Fruit fly (Drosophila melanogaster) whole organism, embryonic: Measurements from ENCODE around the gene Piezo.

Experiments
- ATbp ChIP-seq: fragments of 200-800 bp; sonication (Bioruptor generic); optimal IDR thresholded peaks from 2 replicates; lab custom pipeline; 2017; ENCODE audit warnings: missing biosample characterization, mild to moderate bottlenecking, missing genetic modification characterization, missing genetic modification reagents
- CG11695 ChIP-seq: fragments of 200-800 bp; sonication (Bioruptor generic); IDR thresholded peaks from 3 replicates; pipeline ENCODE4 v1.3.6; 2022; ENCODE audit warnings: missing biosample characterization, missing genetic modification characterization
- CG13424 ChIP-seq: fragments of 200-800 bp; sonication (Bioruptor generic); optimal IDR thresholded peaks from 2 replicates; lab custom pipeline; 2019; ENCODE audit warnings: missing biosample characterization, mild to moderate bottlenecking, missing genetic modification characterization, moderate library complexity
- CG30020 ChIP-seq: fragments of 200-800 bp; optimal IDR thresholded peaks from 2 replicates; lab custom pipeline; 2019; ENCODE audit warnings: missing biosample characterization, mild to moderate bottlenecking, missing genetic modification characterization, moderate library complexity
- CG3163 ChIP-seq: fragments of 200-800 bp; sonication (Bioruptor generic); optimal IDR thresholded peaks from 3 replicates; lab custom pipeline; 2016; ENCODE audit warnings: missing biosample characterization, missing genetic modification characterization
- CG42726 ChIP-seq: fragments of 200-800 bp; sonication (Bioruptor generic); IDR thresholded peaks from 2 replicates; pipeline ENCODE4 v1.3.6; 2022; ENCODE audit warnings: missing biosample characterization, missing genetic modification characterization; ENCODE audit not compliant: partially characterized antibody
- CG4360 ChIP-seq: fragments of 200-800 bp; sonication (Bioruptor generic); IDR thresholded peaks from 2 replicates; pipeline ENCODE4 v1.3.6; 2022; ENCODE audit warnings: missing biosample characterization, missing genetic modification characterization
- CG6175 ChIP-seq: fragments of 200-800 bp; sonication (Bioruptor generic); IDR thresholded peaks from 3 replicates; pipeline ENCODE4 v1.3.6; 2022; ENCODE audit warnings: missing biosample characterization, missing genetic modification characterization
- CG9215 ChIP-seq: fragments of 200-800 bp; sonication (Bioruptor generic); IDR thresholded peaks from 2 replicates; pipeline ENCODE4 v1.3.6; 2022; ENCODE audit warnings: missing biosample characterization, missing genetic modification characterization
- CG9932 ChIP-seq: fragments of 200-800 bp; sonication (Bioruptor generic); IDR thresholded peaks from 2 replicates; pipeline ENCODE4 v1.3.6; 2022; ENCODE audit warnings: missing biosample characterization, missing genetic modification characterization
- Camta ChIP-seq: fragments of 200-800 bp; sonication (Bioruptor generic); optimal IDR thresholded peaks from 2 replicates; lab custom pipeline; 2016; ENCODE audit warnings: missing biosample characterization, missing genetic modification characterization
- Dad ChIP-seq: fragments of 200-800 bp; sonication (Bioruptor generic); optimal IDR thresholded peaks from 3 replicates; lab custom pipeline; 2016; ENCODE audit warnings: missing biosample characterization, missing genetic modification characterization
- Dp ChIP-seq: fragments of 200-800 bp; sonication (Bioruptor generic); optimal IDR thresholded peaks from 2 replicates; lab custom pipeline; 2018; ENCODE audit warnings: missing biosample characterization, mild to moderate bottlenecking, missing genetic modification characterization, moderate library complexity
- Dref ChIP-seq: fragments of 200-800 bp; sonication (Bioruptor generic); IDR thresholded peaks from 2 replicates; pipeline ENCODE4 v1.3.6; 2022; ENCODE audit warnings: missing biosample characterization, missing genetic modification characterization
- Fer1 ChIP-seq: fragments of 200-800 bp; sonication (Bioruptor generic); optimal IDR thresholded peaks from 2 replicates; lab custom pipeline; 2017; ENCODE audit warnings: missing biosample characterization, mild to moderate bottlenecking, missing genetic modification characterization
- Fer3 ChIP-seq: fragments of 200-800 bp; sonication (Bioruptor generic); optimal IDR thresholded peaks from 2 replicates; lab custom pipeline; 2018; ENCODE audit warnings: missing biosample characterization, mild to moderate bottlenecking, missing genetic modification characterization, moderate library complexity
- HLH3B ChIP-seq: fragments of 200-800 bp; sonication (Bioruptor generic); IDR thresholded peaks from 2 replicates; pipeline ENCODE4 v1.3.6; 2022; ENCODE audit warnings: missing biosample characterization, missing genetic modification characterization
- Mes4 ChIP-seq: fragments of 200-800 bp; sonication (Bioruptor generic); optimal IDR thresholded peaks from 2 replicates; lab custom pipeline; 2016; ENCODE audit warnings: missing biosample characterization, missing genetic modification characterization
- Oli ChIP-seq: fragments of 200-800 bp; sonication (Bioruptor generic); optimal IDR thresholded peaks from 2 replicates; lab custom pipeline; 2018; ENCODE audit warnings: missing biosample characterization, mild to moderate bottlenecking, missing genetic modification characterization, moderate library complexity
- Rfx ChIP-seq: fragments of 200-800 bp; sonication (Bioruptor generic); IDR thresholded peaks from 2 replicates; pipeline ENCODE4 v1.3.6; 2022; ENCODE audit warnings: missing biosample characterization, missing genetic modification characterization
- Sox100B ChIP-seq: fragments of 200-800 bp; sonication (Bioruptor generic); optimal IDR thresholded peaks from 3 replicates; lab custom pipeline; 2018; ENCODE audit warnings: missing biosample characterization, mild to moderate bottlenecking, missing genetic modification characterization
- Tbp ChIP-seq: fragments of >200 bp; optimal IDR thresholded peaks from 2 replicates; lab custom pipeline; 2018; ENCODE audit warnings: missing biosample characterization, missing genetic modification characterization
- ac ChIP-seq: fragments of 200-800 bp; sonication (Bioruptor generic); optimal IDR thresholded peaks from 3 replicates; lab custom pipeline; 2017; ENCODE audit warnings: missing biosample characterization, mild to moderate bottlenecking, missing genetic modification characterization
- bbx ChIP-seq: fragments of 200-800 bp; sonication (Bioruptor generic); IDR thresholded peaks from 2 replicates; pipeline ENCODE4 v1.3.6; 2022; ENCODE audit warnings: missing biosample characterization, missing genetic modification characterization; ENCODE audit not compliant: partially characterized antibody
- caup ChIP-seq: fragments of 200-800 bp; sonication (Bioruptor generic); optimal IDR thresholded peaks from 3 replicates; lab custom pipeline; 2017; ENCODE audit warnings: missing biosample characterization, mild to moderate bottlenecking, missing genetic modification characterization, moderate library complexity; ENCODE audit not compliant: severe bottlenecking
- chn ChIP-seq: fragments of 200-800 bp; sonication (Bioruptor generic); optimal IDR thresholded peaks from 2 replicates; lab custom pipeline; 2016; ENCODE audit warnings: missing biosample characterization, missing genetic modification characterization
- crol ChIP-seq: fragments of 200-800 bp; sonication (Bioruptor generic); IDR thresholded peaks from 2 replicates; pipeline ENCODE4 v1.3.6; 2022; ENCODE audit warnings: missing biosample characterization, missing genetic modification characterization
- dm ChIP-seq: fragments of 200-800 bp; sonication (Bioruptor generic); optimal IDR thresholded peaks from 3 replicates; lab custom pipeline; 2016; ENCODE audit warnings: missing biosample characterization, missing genetic modification characterization
- dmrt11E ChIP-seq: fragments of 200-800 bp; sonication (Bioruptor generic); optimal IDR thresholded peaks from 3 replicates; lab custom pipeline; 2018; ENCODE audit warnings: missing biosample characterization, mild to moderate bottlenecking, missing genetic modification characterization, moderate library complexity
- dysf ChIP-seq: fragments of 200-800 bp; sonication (Bioruptor generic); IDR thresholded peaks from 3 replicates; pipeline ENCODE4 v1.3.6; 2022; ENCODE audit warnings: missing biosample characterization, missing genetic modification characterization
- hb ChIP-seq: fragments of 200-800 bp; sonication (Bioruptor generic); IDR thresholded peaks from 3 replicates; pipeline ENCODE4 v1.3.6; 2022; ENCODE audit warnings: missing biosample characterization, missing genetic modification characterization; ENCODE audit not compliant: partially characterized antibody
- ind ChIP-seq: fragments of 200-800 bp; sonication (Bioruptor generic); optimal IDR thresholded peaks from 3 replicates; lab custom pipeline; 2016; ENCODE audit warnings: missing biosample characterization, missing genetic modification characterization
- jigr1 ChIP-seq: fragments of 200-800 bp; sonication (Bioruptor generic); IDR thresholded peaks from 3 replicates; pipeline ENCODE4 v1.3.6; 2022; ENCODE audit warnings: missing biosample characterization, missing genetic modification characterization
- klu ChIP-seq: fragments of 200-800 bp; sonication (Bioruptor generic); IDR thresholded peaks from 2 replicates; pipeline ENCODE4 v1.3.6; 2022; ENCODE audit warnings: missing biosample characterization, missing genetic modification characterization
- nau ChIP-seq: fragments of 200-800 bp; sonication (Bioruptor generic); optimal IDR thresholded peaks from 3 replicates; lab custom pipeline; 2017; ENCODE audit warnings: missing biosample characterization, mild to moderate bottlenecking, missing genetic modification characterization, missing genetic modification reagents
- oc ChIP-seq: fragments of 200-800 bp; sonication (Bioruptor generic); optimal IDR thresholded peaks from 2 replicates; lab custom pipeline; 2018; ENCODE audit warnings: missing biosample characterization, mild to moderate bottlenecking, missing genetic modification characterization, moderate library complexity
- pfk ChIP-seq: fragments of 200-800 bp; sonication (Bioruptor generic); optimal IDR thresholded peaks from 2 replicates; lab custom pipeline; 2018; ENCODE audit warnings: missing biosample characterization, mild to moderate bottlenecking, missing genetic modification characterization, moderate library complexity
- phol ChIP-seq: fragments of 200-800 bp; sonication (Bioruptor generic); optimal IDR thresholded peaks from 3 replicates; lab custom pipeline; 2018; ENCODE audit warnings: missing biosample characterization, mild to moderate bottlenecking, missing genetic modification characterization, moderate library complexity
- prd ChIP-seq, 3 experiments: fragments of >200 bp in 2 of 3; fragments of 200-800 bp in 1 of 3; sonication (Bioruptor generic) in 1 of 3; optimal IDR thresholded peaks in 2 of 3; IDR thresholded peaks in 1 of 3; 2 replicates in 2 of 3; 3 replicates in 1 of 3; pipeline versions ENCODE4 v1.3.6 to Lab custom; 2017 to 2022; ENCODE audit warnings: missing biosample characterization in 1 of 3, missing genetic modification characterization in 1 of 3
- pzg ChIP-seq: fragments of 200-800 bp; sonication (Bioruptor generic); optimal IDR thresholded peaks from 3 replicates; lab custom pipeline; 2018; ENCODE audit warnings: missing biosample characterization, mild to moderate bottlenecking, missing genetic modification characterization, moderate library complexity
- repo ChIP-seq: fragments of 200-800 bp; sonication (Bioruptor generic); optimal IDR thresholded peaks from 2 replicates; lab custom pipeline; 2016; ENCODE audit warnings: missing biosample characterization, missing genetic modification characterization
- rib ChIP-seq: fragments of 200-800 bp; sonication (Bioruptor generic); IDR thresholded peaks from 2 replicates; pipeline ENCODE4 v1.3.6; 2022; ENCODE audit warnings: missing biosample characterization, missing genetic modification characterization
- schlank ChIP-seq: fragments of 200-800 bp; sonication (Bioruptor generic); optimal IDR thresholded peaks from 2 replicates; lab custom pipeline; 2018; ENCODE audit warnings: missing biosample characterization, mild to moderate bottlenecking, missing genetic modification characterization
- sd ChIP-seq: fragments of 200-800 bp; sonication (Bioruptor generic); optimal IDR thresholded peaks from 3 replicates; lab custom pipeline; 2018; ENCODE audit warnings: missing biosample characterization, mild to moderate bottlenecking, missing genetic modification characterization, moderate library complexity
- sim ChIP-seq: fragments of 200-800 bp; sonication (Bioruptor generic); IDR thresholded peaks from 2 replicates; pipeline ENCODE4 v1.3.6; 2022; ENCODE audit warnings: missing biosample characterization, missing genetic modification characterization
- sr ChIP-seq: fragments of 200-800 bp; sonication (Bioruptor generic); IDR thresholded peaks from 3 replicates; pipeline ENCODE4 v1.3.6; 2022; ENCODE audit warnings: missing biosample characterization, missing genetic modification characterization
- tap ChIP-seq: fragments of 200-800 bp; optimal IDR thresholded peaks from 3 replicates; lab custom pipeline; 2019; ENCODE audit warnings: missing biosample characterization, mild to moderate bottlenecking, missing genetic modification characterization, moderate library complexity
- tin ChIP-seq: fragments of 200-800 bp; sonication (Bioruptor generic); optimal IDR thresholded peaks from 3 replicates; lab custom pipeline; 2016; ENCODE audit warnings: missing biosample characterization, missing genetic modification characterization
- unc-4 ChIP-seq: fragments of 200-800 bp; sonication (Bioruptor generic); IDR thresholded peaks from 2 replicates; pipeline ENCODE4 v1.3.6; 2022; ENCODE audit warnings: missing biosample characterization, missing genetic modification characterization; ENCODE audit not compliant: partially characterized antibody
- wor ChIP-seq: fragments of 200-800 bp; sonication (Bioruptor generic); IDR thresholded peaks from 2 replicates; pipeline ENCODE4 v1.3.6; 2022; ENCODE audit warnings: missing biosample characterization, missing genetic modification characterization

The Piezo gene

DNA sequence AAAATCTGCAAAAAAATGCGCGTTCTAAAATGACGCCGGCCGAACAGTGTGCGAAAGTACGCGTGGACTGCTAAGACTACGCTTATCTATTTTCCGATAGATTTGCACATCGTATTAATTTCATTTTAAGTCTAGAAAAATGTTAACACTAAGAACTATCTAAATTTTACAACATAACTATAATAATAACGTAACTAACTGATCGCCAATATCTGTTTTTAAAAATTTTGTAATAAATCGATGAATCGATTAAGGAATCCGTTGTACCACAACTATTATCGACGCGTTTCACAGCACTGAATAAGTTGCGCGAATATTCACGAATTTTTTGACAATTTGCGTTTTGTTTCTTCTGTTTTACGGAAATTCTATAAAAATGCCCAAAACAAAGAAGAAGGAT is 48.2 kb downstream of the Piezo start, which contains the start of gene Ssb-c31a (continued):
- TF ChIP-seq Fer3 (tag; lab: Kevin White, UChicago) = peak; percentile 11
- peak; percentile 47 for TF ChIP-seq caup (GFP tag; lab: Kevin White, UChicago)
- TF ChIP-seq oc (tag; lab: Kevin White, UChicago) = no peak
- TF ChIP-seq Fer1 (GFP tag; lab: Kevin White, UChicago) = peak; percentile 58
- peak; percentile 61 for TF ChIP-seq sd (tag; lab: Kevin White, UChicago)
- peak; percentile 22 for TF ChIP-seq CG3163 (GFP tag; lab: Kevin White, UChicago)
- peak; percentile 59 for TF ChIP-seq tin (GFP tag; lab: Kevin White, UChicago)
- TF ChIP-seq sr (GFP tag; lab: Robert Waterston, UW) = no peak
- TF ChIP-seq Rfx (GFP tag; lab: Robert Waterston, UW) = peak; percentile 64
- no peak for TF ChIP-seq CG6175 (GFP tag; lab: Robert Waterston, UW)
- TF ChIP-seq crol = no peak
- peak; percentile 27; the same call in 1 of the 3 replicates for TF ChIP-seq hb (GFP tag; lab: Robert Waterston, UW)
- peak; percentile 58 for TF ChIP-seq ind (GFP tag; lab: Kevin White, UChicago)
- TF ChIP-seq CG30020 (tag; lab: Kevin White, UChicago) = peak; percentile 56
- TF ChIP-seq jigr1 (GFP tag; lab: Robert Waterston, UW) = no peak
- no peak for TF ChIP-seq pfk (GFP tag; lab: Kevin White, UChicago)
- no peak for TF ChIP-seq wor (GFP tag; lab: Robert Waterston, UW)
- TF ChIP-seq Dp (GFP tag; lab: Kevin White, UChicago) = peak; percentile 68
- TF ChIP-seq nau (GFP tag; lab: Kevin White, UChicago) = peak; percentile 0
- no peak for TF ChIP-seq tap (tag; lab: Kevin White, UChicago)
- TF ChIP-seq CG13424 (tag; lab: Kevin White, UChicago) = peak; percentile 52
- peak; percentile 19 for TF ChIP-seq Oli (tag; lab: Kevin White, UChicago)
- 0 out of 2 replicates have a peak, but pooled peaks have one; percentile 17 for TF ChIP-seq rib (GFP tag; lab: Robert Waterston, UW)
- TF ChIP-seq prd (optimal IDR thresholded peaks at IDR 0.05; lab: Kevin White, UChicago) = no peak
- TF ChIP-seq prd (GFP tag; IDR thresholded peaks at IDR 0.05; lab: Robert Waterston, UW) = peak; percentile 31; the same call in 1 of the 3 replicates
- peak; percentile 80 for TF ChIP-seq unc-4 (GFP tag; lab: Robert Waterston, UW)
- TF ChIP-seq CG42726 (GFP tag; lab: Robert Waterston, UW) = no peak
- TF ChIP-seq pzg (GFP tag; lab: Kevin White, UChicago) = peak; percentile 58
- TF ChIP-seq ac = no peak
- peak; percentile 57 for TF ChIP-seq Dad
- no peak for TF ChIP-seq sim (GFP tag; lab: Robert Waterston, UW)
- TF ChIP-seq CG11695 (GFP tag; lab: Robert Waterston, UW) = no peak
- peak; percentile 62 for TF ChIP-seq Dref
- TF ChIP-seq repo = peak; percentile 22
- TF ChIP-seq Mes4 (GFP tag; lab: Kevin White, UChicago) = no peak
- TF ChIP-seq dmrt11E (tag; lab: Kevin White, UChicago) = peak; percentile 42
- no peak for TF ChIP-seq schlank
- peak; percentile 57 for TF ChIP-seq CG9215 (GFP tag; lab: Robert Waterston, UW)
- 0 out of 2 replicates have a peak, but pooled peaks have one; percentile 16 for TF ChIP-seq HLH3B (GFP tag; lab: Robert Waterston, UW)
- peak; percentile 73 for TF ChIP-seq phol
- peak; percentile 81 for TF ChIP-seq CG9932
- no peak; the same call in 1 of the 2 replicates for TF ChIP-seq klu (GFP tag; lab: Robert Waterston, UW)
- peak; percentile 52 for TF ChIP-seq chn (GFP tag; lab: Kevin White, UChicago)
- TF ChIP-seq Sox100B = peak; percentile 43
- no peak for TF ChIP-seq Tbp (GFP tag; lab: Kevin White, UChicago)
- TF ChIP-seq Camta (GFP tag; lab: Kevin White, UChicago) = peak; percentile 26
- no peak for TF ChIP-seq CG4360 (GFP tag; lab: Robert Waterston, UW)
- peak; percentile 28; the same call in 1 of the 3 replicates for TF ChIP-seq dysf (GFP tag; lab: Robert Waterston, UW)
- peak; percentile 20 for TF ChIP-seq dm (GFP tag; lab: Kevin White, UChicago)
- no peak for TF ChIP-seq ATbp (GFP tag; lab: Kevin White, UChicago)
- peak; percentile 40; the same call in 1 of the 2 replicates for TF ChIP-seq bbx (GFP tag; lab: Robert Waterston, UW)
